Fruit fly (Drosophila melanogaster) whole organism, embryonic: Measurements from ENCODE around the gene mas.
A peak's percentile ranks its signal among the peaks of the same experiment; 100 is the strongest.

Experiments used
- Ada2b ChIP-seq: fragments of 200-800 bp; sonication (Bioruptor generic); IDR thresholded peaks from 2 replicates; pipeline ENCODE4 v1.3.6; 2022; ENCODE audit warnings: missing biosample characterization, missing genetic modification characterization
- Bteb2 ChIP-seq: fragments of 200-800 bp; sonication (Bioruptor generic); optimal IDR thresholded peaks from 2 replicates; lab custom pipeline; 2016; ENCODE audit warnings: missing biosample characterization, missing genetic modification characterization
- CG10267 ChIP-seq: fragments of 200-800 bp; sonication (Bioruptor generic); optimal IDR thresholded peaks from 2 replicates; lab custom pipeline; 2018; ENCODE audit warnings: missing biosample characterization, mild to moderate bottlenecking, missing genetic modification characterization, moderate library complexity
- CG11093 ChIP-seq: fragments of 200-800 bp; sonication (Bioruptor generic); IDR thresholded peaks from 3 replicates; pipeline ENCODE4 v1.3.6; 2022; ENCODE audit warnings: missing biosample characterization, missing genetic modification characterization
- CG11247 ChIP-seq: fragments of 200-800 bp; sonication (Bioruptor generic); IDR thresholded peaks from 2 replicates; pipeline ENCODE4 v1.3.6; 2022; ENCODE audit warnings: missing biosample characterization, missing genetic modification characterization
- CG11456 ChIP-seq: fragments of 200-800 bp; sonication (Bioruptor generic); IDR thresholded peaks from 3 replicates; pipeline ENCODE4 v1.3.6; 2022; ENCODE audit warnings: missing biosample characterization, missing genetic modification characterization
- CG11504 ChIP-seq: fragments of 200-800 bp; sonication (Bioruptor generic); optimal IDR thresholded peaks from 3 replicates; lab custom pipeline; 2019; ENCODE audit warnings: missing biosample characterization, mild to moderate bottlenecking, missing genetic modification characterization, moderate library complexity
- CG12769 ChIP-seq: fragments of 200-800 bp; sonication (Bioruptor generic); optimal IDR thresholded peaks from 2 replicates; lab custom pipeline; 2019; ENCODE audit warnings: missing biosample characterization, mild to moderate bottlenecking, missing genetic modification characterization, moderate library complexity
- CG15269 ChIP-seq: fragments of 200-800 bp; sonication (Bioruptor generic); optimal IDR thresholded peaks from 2 replicates; lab custom pipeline; 2018; ENCODE audit warnings: missing biosample characterization, mild to moderate bottlenecking, missing genetic modification characterization, moderate library complexity
- CG17186 ChIP-seq: fragments of 200-800 bp; sonication (Bioruptor generic); optimal IDR thresholded peaks from 3 replicates; lab custom pipeline; 2017; ENCODE audit warnings: missing biosample characterization, missing genetic modification reagents, missing genetic modification characterization
- CG18262 ChIP-seq: fragments of 200-800 bp; optimal IDR thresholded peaks from 3 replicates; lab custom pipeline; 2019; ENCODE audit warnings: missing biosample characterization, mild to moderate bottlenecking, missing genetic modification characterization, moderate library complexity
- CG2199 ChIP-seq: fragments of 200-800 bp; sonication (Bioruptor generic); IDR thresholded peaks from 3 replicates; pipeline ENCODE4 v1.3.6; 2022; ENCODE audit warnings: missing biosample characterization, missing genetic modification characterization
- CG2678 ChIP-seq: fragments of 200-800 bp; sonication (Bioruptor generic); optimal IDR thresholded peaks from 3 replicates; lab custom pipeline; 2019; ENCODE audit warnings: missing biosample characterization, mild to moderate bottlenecking, missing genetic modification characterization, moderate library complexity
- CG2712 ChIP-seq: fragments of 200-800 bp; optimal IDR thresholded peaks from 3 replicates; lab custom pipeline; 2019; ENCODE audit warnings: missing biosample characterization, mild to moderate bottlenecking, missing genetic modification characterization, moderate library complexity
- CG3726 ChIP-seq: fragments of 200-800 bp; sonication (Bioruptor generic); IDR thresholded peaks from 3 replicates; pipeline ENCODE4, ENCODE4 v1.3.6; 2022; ENCODE audit warnings: missing biosample characterization, missing genetic modification characterization
- CG8924 ChIP-seq: fragments of 200-800 bp; optimal IDR thresholded peaks from 3 replicates; lab custom pipeline; 2019; ENCODE audit warnings: missing biosample characterization, mild to moderate bottlenecking, missing genetic modification characterization, moderate library complexity
- D19B ChIP-seq: fragments of 200-800 bp; sonication (Bioruptor generic); optimal IDR thresholded peaks from 2 replicates; lab custom pipeline; 2017; ENCODE audit warnings: missing biosample characterization, mild to moderate bottlenecking, missing genetic modification characterization
- Ets97D ChIP-seq: fragments of 200-800 bp; sonication (Bioruptor generic); optimal IDR thresholded peaks from 3 replicates; lab custom pipeline; 2016; ENCODE audit warnings: missing biosample characterization, missing genetic modification characterization
- HLHmδ ChIP-seq: fragments of 200-800 bp; sonication (Bioruptor generic); optimal IDR thresholded peaks from 2 replicates; lab custom pipeline; 2018; ENCODE audit warnings: missing biosample characterization, mild to moderate bottlenecking, missing genetic modification characterization, moderate library complexity
- Hey ChIP-seq: fragments of 200-800 bp; sonication (Bioruptor generic); optimal IDR thresholded peaks from 3 replicates; lab custom pipeline; 2018; ENCODE audit warnings: missing biosample characterization, mild to moderate bottlenecking, missing genetic modification characterization
- HmgZ ChIP-seq: fragments of 200-800 bp; sonication (Bioruptor generic); optimal IDR thresholded peaks from 2 replicates; lab custom pipeline; 2018; ENCODE audit warnings: missing biosample characterization, mild to moderate bottlenecking, missing genetic modification characterization
- NC2β ChIP-seq: fragments of 200-800 bp; sonication (Bioruptor generic); optimal IDR thresholded peaks from 2 replicates; lab custom pipeline; 2016; ENCODE audit warnings: missing biosample characterization, missing genetic modification characterization
- Sox102F ChIP-seq: fragments of 200-800 bp; sonication (Bioruptor generic); optimal IDR thresholded peaks from 2 replicates; lab custom pipeline; 2018; ENCODE audit warnings: missing biosample characterization, mild to moderate bottlenecking, missing genetic modification characterization, moderate library complexity
- Spps ChIP-seq: fragments of 200-800 bp; sonication (Bioruptor generic); optimal IDR thresholded peaks from 2 replicates; lab custom pipeline; 2018; ENCODE audit warnings: missing biosample characterization, mild to moderate bottlenecking, missing genetic modification characterization
- Vsx1 ChIP-seq: fragments of 200-800 bp; sonication (Bioruptor generic); optimal IDR thresholded peaks from 2 replicates; lab custom pipeline; 2017; ENCODE audit warnings: missing biosample characterization, mild to moderate bottlenecking, missing genetic modification characterization, missing genetic modification reagents
- bab2 ChIP-seq: fragments of 200-800 bp; sonication (Bioruptor generic); optimal IDR thresholded peaks from 2 replicates; lab custom pipeline; 2016; ENCODE audit warnings: missing biosample characterization, missing genetic modification characterization
- crc ChIP-seq: fragments of 200-800 bp; sonication (Bioruptor generic); optimal IDR thresholded peaks from 2 replicates; lab custom pipeline; 2016; ENCODE audit warnings: missing biosample characterization, missing genetic modification characterization
- crol ChIP-seq: fragments of 200-800 bp; sonication (Bioruptor generic); IDR thresholded peaks from 2 replicates; pipeline ENCODE4 v1.3.6; 2022; ENCODE audit warnings: missing biosample characterization, missing genetic modification characterization
- crp ChIP-seq, 2 experiments: fragments of 200-800 bp; sonication (Bioruptor generic); optimal IDR thresholded peaks; 2 replicates in 1 of 2; 3 replicates in 1 of 2; lab custom pipeline; 2017; ENCODE audit warnings: missing biosample characterization in 2 of 2, missing genetic modification characterization in 2 of 2, mild to moderate bottlenecking in 1 of 2, moderate library complexity in 1 of 2
- dmrt11E ChIP-seq: fragments of 200-800 bp; sonication (Bioruptor generic); optimal IDR thresholded peaks from 3 replicates; lab custom pipeline; 2018; ENCODE audit warnings: missing biosample characterization, mild to moderate bottlenecking, missing genetic modification characterization, moderate library complexity
- exex ChIP-seq: fragments of 200-800 bp; sonication (Bioruptor generic); optimal IDR thresholded peaks from 4 replicates; lab custom pipeline; 2018; ENCODE audit warnings: missing biosample characterization, mild to moderate bottlenecking, missing genetic modification characterization, moderate library complexity
- fd96Cb ChIP-seq: fragments of 200-800 bp; sonication (Bioruptor generic); optimal IDR thresholded peaks from 2 replicates; lab custom pipeline; 2018; ENCODE audit warnings: missing biosample characterization, mild to moderate bottlenecking, missing genetic modification characterization, moderate library complexity
- fru ChIP-seq: fragments of >200 bp; optimal IDR thresholded peaks from 2 replicates; lab custom pipeline; 2017
- gcm ChIP-seq: fragments of 200-800 bp; sonication (Bioruptor generic); optimal IDR thresholded peaks from 2 replicates; lab custom pipeline; 2019; ENCODE audit warnings: missing biosample characterization, mild to moderate bottlenecking, missing genetic modification characterization, moderate library complexity
- gem ChIP-seq: fragments of 200-800 bp; sonication (Bioruptor generic); optimal IDR thresholded peaks from 2 replicates; lab custom pipeline; 2019; ENCODE audit warnings: missing biosample characterization, mild to moderate bottlenecking, missing genetic modification characterization, moderate library complexity
- grau ChIP-seq: fragments of 200-800 bp; optimal IDR thresholded peaks from 3 replicates; lab custom pipeline; 2019; ENCODE audit warnings: missing biosample characterization, mild to moderate bottlenecking, missing genetic modification characterization, moderate library complexity
- grn ChIP-seq: fragments of 200-800 bp; sonication (Bioruptor generic); optimal IDR thresholded peaks from 3 replicates; lab custom pipeline; 2017; ENCODE audit warnings: missing biosample characterization, missing genetic modification characterization
- mirr ChIP-seq: fragments of 200-800 bp; sonication (Bioruptor generic); optimal IDR thresholded peaks from 3 replicates; lab custom pipeline; 2018; ENCODE audit warnings: missing biosample characterization, mild to moderate bottlenecking, missing genetic modification characterization
- nau ChIP-seq: fragments of 200-800 bp; sonication (Bioruptor generic); optimal IDR thresholded peaks from 3 replicates; lab custom pipeline; 2017; ENCODE audit warnings: missing biosample characterization, mild to moderate bottlenecking, missing genetic modification characterization, missing genetic modification reagents
- pan ChIP-seq, 4 experiments: fragments of >200 bp in 3 of 4; fragments of 200-800 bp in 1 of 4; sonication (Bioruptor generic) in 1 of 4; optimal IDR thresholded peaks in 3 of 4; IDR thresholded peaks in 1 of 4; 2 replicates each; pipeline versions ENCODE4 v1.3.6 to Lab custom; 2017 to 2022; ENCODE audit warnings: missing biosample characterization in 2 of 4, missing genetic modification characterization in 2 of 4, mixed read lengths in 1 of 4
- pfk ChIP-seq: fragments of 200-800 bp; sonication (Bioruptor generic); optimal IDR thresholded peaks from 2 replicates; lab custom pipeline; 2018; ENCODE audit warnings: missing biosample characterization, mild to moderate bottlenecking, missing genetic modification characterization, moderate library complexity
- pum ChIP-seq: fragments of 200-800 bp; sonication (Bioruptor generic); optimal IDR thresholded peaks from 2 replicates; lab custom pipeline; 2016; ENCODE audit warnings: missing biosample characterization, missing genetic modification characterization
- row ChIP-seq: fragments of 200-800 bp; sonication (Bioruptor generic); IDR thresholded peaks from 3 replicates; pipeline ENCODE4 v1.3.6; 2022; ENCODE audit warnings: missing biosample characterization, missing genetic modification characterization
- sens ChIP-seq: fragments of 200-800 bp; sonication (Bioruptor generic); peaks from one replicate; lab custom pipeline; 2016; ENCODE audit warnings: missing biosample characterization, missing genetic modification characterization
- shn ChIP-seq: fragments of 200-800 bp; sonication (Bioruptor generic); optimal IDR thresholded peaks from 3 replicates; lab custom pipeline; 2016; ENCODE audit warnings: missing biosample characterization, missing genetic modification characterization
- so ChIP-seq: fragments of 200-800 bp; sonication (Bioruptor generic); IDR thresholded peaks from 3 replicates; pipeline ENCODE4 v1.3.6; 2022; ENCODE audit warnings: missing biosample characterization, missing genetic modification characterization
- stwl ChIP-seq: fragments of 200-800 bp; sonication (Bioruptor generic); optimal IDR thresholded peaks from 3 replicates; lab custom pipeline; 2018; ENCODE audit warnings: missing biosample characterization, mild to moderate bottlenecking, missing genetic modification characterization, moderate library complexity
- sug ChIP-seq: fragments of 200-800 bp; optimal IDR thresholded peaks from 2 replicates; lab custom pipeline; 2019; ENCODE audit warnings: missing biosample characterization, mild to moderate bottlenecking, missing genetic modification characterization, moderate library complexity
- tup ChIP-seq: fragments of 200-800 bp; sonication (Bioruptor generic); optimal IDR thresholded peaks from 2 replicates; lab custom pipeline; 2016; ENCODE audit warnings: missing biosample characterization, mild to moderate bottlenecking, missing genetic modification characterization, moderate library complexity

Gene mas

dm6 chr3L:4119636-4120357 is 47.5 kb downstream of the mas start (continued):
- no peak for TF ChIP-seq CG11456
- TF ChIP-seq nau (GFP tag; lab: Kevin White, UChicago): no peak
- no peak for TF ChIP-seq CG8924
- TF ChIP-seq sens (GFP tag; lab: Kevin White, UChicago): peak; percentile 46
- peak; percentile 88 for TF ChIP-seq grn
- TF ChIP-seq crol (GFP tag; lab: Robert Waterston, UW): 0 out of 2 replicates have a peak, but pooled peaks have one; percentile 12
- TF ChIP-seq CG11093 (GFP tag; lab: Robert Waterston, UW): no peak
- TF ChIP-seq sug (tag; lab: Kevin White, UChicago): peak; percentile 72
- TF ChIP-seq stwl (tag; lab: Kevin White, UChicago): peak; percentile 39
- 0 out of 3 replicates have a peak, but pooled peaks have one; percentile 11 for TF ChIP-seq so (GFP tag; lab: Robert Waterston, UW)
- TF ChIP-seq pan (optimal IDR thresholded peaks at IDR 0.05; lab: Kevin White, UChicago): no peak
- TF ChIP-seq pan (GFP tag; optimal IDR thresholded peaks at IDR 0.05 in 1 of 2, IDR thresholded peaks at IDR 0.05 in 1 of 2): no peak
- TF ChIP-seq Sox102F (GFP tag; lab: Kevin White, UChicago): peak; percentile 6
- no peak for TF ChIP-seq pum (GFP tag; lab: Kevin White, UChicago)
- 0 out of 3 replicates have a peak, but pooled peaks have one; percentile 49 for TF ChIP-seq CG2199 (GFP tag; lab: Robert Waterston, UW)
- TF ChIP-seq exex (tag; lab: Kevin White, UChicago): peak; percentile 49
- no peak for TF ChIP-seq CG10267 (tag; lab: Kevin White, UChicago)
- no peak for TF ChIP-seq CG17186 (GFP tag; lab: Kevin White, UChicago)
- peak; percentile 82 for TF ChIP-seq grau
- TF ChIP-seq CG3726 (GFP tag; lab: Robert Waterston, UW): no peak
- no peak for TF ChIP-seq D19B (GFP tag; lab: Kevin White, UChicago)
- TF ChIP-seq shn (GFP tag; lab: Kevin White, UChicago): no peak
- TF ChIP-seq CG2712 (tag; lab: Kevin White, UChicago): no peak
- no peak for TF ChIP-seq HmgZ (tag; lab: Kevin White, UChicago)
- peak; percentile 27 for TF ChIP-seq CG18262 (tag; lab: Kevin White, UChicago)
- no peak for TF ChIP-seq crp (GFP tag; optimal IDR thresholded peaks at IDR 0.05; lab: Kevin White, UChicago)
- TF ChIP-seq row (GFP tag; lab: Robert Waterston, UW): peak; percentile 30; the same call in 1 of the 3 replicates
- peak; percentile 77 for TF ChIP-seq Hey (tag; lab: Kevin White, UChicago)
- TF ChIP-seq fd96Cb (tag; lab: Kevin White, UChicago): no peak
- no peak for TF ChIP-seq crc (GFP tag; lab: Kevin White, UChicago)
- peak; percentile 4 for TF ChIP-seq Ets97D (GFP tag; lab: Kevin White, UChicago)
- TF ChIP-seq Bteb2 (GFP tag; lab: Kevin White, UChicago): no peak
- TF ChIP-seq pfk (GFP tag; lab: Kevin White, UChicago): peak; percentile 24
- no peak for TF ChIP-seq Spps (tag; lab: Kevin White, UChicago)
- no peak for TF ChIP-seq Ada2b
- TF ChIP-seq CG12769 (tag; lab: Kevin White, UChicago): peak; percentile 63
- TF ChIP-seq CG11247: no peak
- peak; percentile 71 for TF ChIP-seq mirr (GFP tag; lab: Kevin White, UChicago)
- no peak for TF ChIP-seq dmrt11E
- peak; percentile 11 for TF ChIP-seq bab2
- peak; percentile 63 for TF ChIP-seq gcm (GFP tag; lab: Kevin White, UChicago)
- no peak for TF ChIP-seq CG15269 (tag; lab: Kevin White, UChicago)
- peak; percentile 7 for TF ChIP-seq CG11504 (tag; lab: Kevin White, UChicago)
- no peak for TF ChIP-seq tup (GFP tag; lab: Kevin White, UChicago)
- TF ChIP-seq Vsx1 (GFP tag; lab: Kevin White, UChicago): peak; percentile 67
- peak; percentile 17 for TF ChIP-seq gem (tag; lab: Kevin White, UChicago)
- TF ChIP-seq NC2β (GFP tag; lab: Kevin White, UChicago): no peak
- TF ChIP-seq fru (lab: Kevin White, UChicago): no peak
- no peak for TF ChIP-seq CG2678 (tag; lab: Kevin White, UChicago)
- peak; percentile 81 for TF ChIP-seq HLHmδ (GFP tag; lab: Kevin White, UChicago)
